Worm (Caenorhabditis elegans) whole organism, young adult: ENCODE data around the gene F19G12.1.

Source experiments
- B0261.1 ChIP-seq: sonication (generic microtip); optimal IDR thresholded peaks from 2 replicates; lab custom pipeline; 2016; ENCODE audit warnings: mild to moderate bottlenecking, missing genetic modification characterization, moderate library complexity, missing compliant biosample characterization
- C06A6.2 ChIP-seq: fragments of 200-800 bp; sonication (Bioruptor generic); conservative IDR thresholded peaks from 2 replicates; pipeline ENCODE4 v1.3.6; 2022; ENCODE audit warnings: missing genetic modification characterization, missing compliant biosample characterization
- F49E8.2 ChIP-seq: sonication (generic microtip); optimal IDR thresholded peaks from 3 replicates; lab custom pipeline; 2017; ENCODE audit warnings: missing genetic modification characterization, mild to moderate bottlenecking, missing compliant biosample characterization, antibody characterized with exemption, moderate library complexity; ENCODE audit not compliant: insufficient read depth
- F57C9.4 ChIP-seq: sonication (generic microtip); optimal IDR thresholded peaks from 2 replicates; lab custom pipeline; 2017; ENCODE audit warnings: mild to moderate bottlenecking, missing genetic modification characterization, missing compliant biosample characterization
- atf-7 ChIP-seq: sonication (generic microtip); optimal IDR thresholded peaks from 2 replicates; lab custom pipeline; 2017; ENCODE audit warnings: mild to moderate bottlenecking, missing genetic modification characterization, missing compliant biosample characterization
- attf-6 ChIP-seq: fragments of 200-800 bp; sonication (Bioruptor generic); IDR thresholded peaks from 2 replicates; pipeline ENCODE4 v1.3.6; 2022; ENCODE audit warnings: missing genetic modification reagents, missing genetic modification characterization, missing compliant biosample characterization
- bed-1 ChIP-seq: fragments of 200-800 bp; sonication (Bioruptor generic); IDR thresholded peaks from 2 replicates; pipeline ENCODE4 v1.3.6; 2022; ENCODE audit warnings: missing genetic modification reagents, missing genetic modification characterization, missing compliant biosample characterization
- bed-2 ChIP-seq: fragments of 200-800 bp; sonication (Bioruptor generic); IDR thresholded peaks from 2 replicates; pipeline ENCODE4 v1.3.6; 2022; ENCODE audit warnings: missing genetic modification reagents, missing genetic modification characterization, missing compliant biosample characterization
- cebp-1 ChIP-seq, 2 experiments: fragments of 200-800 bp in 1 of 2; sonication (Bioruptor generic) in 1 of 2; sonication (generic microtip) in 1 of 2; IDR thresholded peaks in 1 of 2; optimal IDR thresholded peaks in 1 of 2; 2 replicates each; pipeline versions ENCODE4 v1.3.6 to Lab custom; 2017 to 2022; ENCODE audit warnings: missing compliant biosample characterization in 2 of 2, missing genetic modification characterization in 2 of 2, mild to moderate bottlenecking in 1 of 2, missing genetic modification reagents in 1 of 2, moderate library complexity in 1 of 2
- ceh-27 ChIP-seq: fragments of 200-800 bp; sonication (Bioruptor generic); optimal IDR thresholded peaks from 2 replicates; lab custom pipeline; 2018; ENCODE audit warnings: mild to moderate bottlenecking, missing genetic modification characterization, moderate library complexity, missing compliant biosample characterization
- ceh-58 ChIP-seq: fragments of 200-800 bp; sonication (Bioruptor generic); IDR thresholded peaks from 2 replicates; pipeline ENCODE4 v1.3.6; 2022; ENCODE audit warnings: missing genetic modification characterization, missing compliant biosample characterization
- ceh-79 ChIP-seq: sonication (generic microtip); optimal IDR thresholded peaks from 2 replicates; lab custom pipeline; 2017; ENCODE audit warnings: mild to moderate bottlenecking, missing genetic modification characterization, missing compliant biosample characterization
- dox-1 ChIP-seq: fragments of 200-800 bp; sonication (Bioruptor generic); IDR thresholded peaks from 2 replicates; pipeline ENCODE4 v1.3.6; 2022; ENCODE audit warnings: missing genetic modification reagents, missing genetic modification characterization, missing compliant biosample characterization
- dpff-1 ChIP-seq: sonication (generic microtip); optimal IDR thresholded peaks from 2 replicates; lab custom pipeline; 2017; ENCODE audit warnings: mild to moderate bottlenecking, missing genetic modification characterization, missing compliant biosample characterization
- dpl-1 ChIP-seq: fragments of 150-350 bp; optimal IDR thresholded peaks from 2 replicates; lab custom pipeline; 2014; ENCODE audit warnings: missing biosample characterization, missing genetic modification reagents, missing genetic modification characterization
- efl-1 ChIP-seq: fragments of 150-350 bp; optimal IDR thresholded peaks from 2 replicates; lab custom pipeline; 2014; ENCODE audit warnings: missing biosample characterization, missing genetic modification reagents, missing genetic modification characterization
- gei-17 ChIP-seq: fragments of 200-800 bp; sonication (Bioruptor generic); optimal IDR thresholded peaks from 2 replicates; lab custom pipeline; 2018; ENCODE audit warnings: mild to moderate bottlenecking, missing genetic modification characterization, missing compliant biosample characterization
- hlh-26 ChIP-seq: fragments of 200-800 bp; sonication (Bioruptor generic); conservative IDR thresholded peaks from 2 replicates; pipeline ENCODE4 v1.3.6; 2022; ENCODE audit warnings: missing genetic modification reagents, missing genetic modification characterization, missing compliant biosample characterization
- lin-40 ChIP-seq: sonication (generic microtip); optimal IDR thresholded peaks from 2 replicates; lab custom pipeline; 2016; ENCODE audit warnings: missing genetic modification characterization, mild to moderate bottlenecking, missing compliant biosample characterization, missing genotype, missing genetic modification reagents
- lsl-1 ChIP-seq: fragments of 200-800 bp; sonication (Bioruptor generic); optimal IDR thresholded peaks from 2 replicates; lab custom pipeline; 2018; ENCODE audit warnings: mild to moderate bottlenecking, missing genetic modification characterization, moderate library complexity, missing compliant biosample characterization
- madf-8 ChIP-seq: fragments of 200-800 bp; sonication (Bioruptor generic); conservative IDR thresholded peaks from 2 replicates; pipeline ENCODE4 v1.3.6; 2022; ENCODE audit warnings: missing genetic modification reagents, missing genetic modification characterization, missing compliant biosample characterization
- mcd-1 ChIP-seq: fragments of 200-800 bp; sonication (Bioruptor generic); IDR thresholded peaks from 2 replicates; pipeline ENCODE4 v1.3.6; 2022; ENCODE audit warnings: missing genetic modification reagents, missing genetic modification characterization, missing compliant biosample characterization
- mel-28 ChIP-seq: sonication (generic microtip); optimal IDR thresholded peaks from 2 replicates; lab custom pipeline; 2016; ENCODE audit warnings: borderline replicate concordance, mild to moderate bottlenecking, missing genetic modification characterization, missing compliant biosample characterization
- mes-4 ChIP-seq: sonication (generic microtip); optimal IDR thresholded peaks from 2 replicates; lab custom pipeline; 2016; ENCODE audit warnings: missing genotype, missing genetic modification characterization, missing compliant biosample characterization
- rcor-1 ChIP-seq: fragments of 200-800 bp; sonication (Bioruptor generic); IDR thresholded peaks from 2 replicates; pipeline ENCODE4 v1.3.6; 2022; ENCODE audit warnings: missing genetic modification reagents, missing genetic modification characterization, missing compliant biosample characterization
- rec-8 ChIP-seq, 2 experiments: sonication (generic microtip); optimal IDR thresholded peaks; 2 replicates each; lab custom pipeline; 2016; ENCODE audit warnings: mild to moderate bottlenecking in 2 of 2, missing genetic modification characterization in 2 of 2, missing genetic modification reagents in 2 of 2, missing genotype in 2 of 2, missing biosample characterization in 1 of 2, missing compliant biosample characterization in 1 of 2, moderate library complexity in 1 of 2
- sea-2 ChIP-seq: fragments of 200-800 bp; sonication (Bioruptor generic); IDR thresholded peaks from 2 replicates; pipeline ENCODE4 v1.3.6; 2022; ENCODE audit warnings: missing genetic modification characterization, missing compliant biosample characterization
- snpc-1.1 ChIP-seq: sonication (generic microtip); optimal IDR thresholded peaks from 2 replicates; lab custom pipeline; 2017; ENCODE audit warnings: missing genetic modification characterization, mild to moderate bottlenecking, missing compliant biosample characterization, antibody characterized with exemption, moderate library complexity, missing genotype, missing genetic modification reagents; ENCODE audit not compliant: insufficient read depth
- tbx-9 ChIP-seq: sonication (generic microtip); optimal IDR thresholded peaks from 2 replicates; lab custom pipeline; 2016; ENCODE audit warnings: borderline replicate concordance, missing genetic modification characterization, inconsistent platforms, missing compliant biosample characterization
- xnd-1 ChIP-seq: sonication (generic microtip); optimal IDR thresholded peaks from 2 replicates; lab custom pipeline; 2016; ENCODE audit warnings: missing genotype, missing genetic modification reagents, missing genetic modification characterization, missing compliant biosample characterization
- zim-3 ChIP-seq: sonication (generic microtip); optimal IDR thresholded peaks from 2 replicates; lab custom pipeline; 2017; ENCODE audit warnings: mild to moderate bottlenecking, missing genetic modification characterization, moderate library complexity, missing compliant biosample characterization
- ztf-25 ChIP-seq: fragments of 200-800 bp; sonication (Bioruptor generic); IDR thresholded peaks from 2 replicates; pipeline ENCODE4 v1.3.6; 2022; ENCODE audit warnings: missing genetic modification reagents, missing genetic modification characterization, missing compliant biosample characterization
- ztf-6 ChIP-seq: fragments of 200-800 bp; sonication (Bioruptor generic); IDR thresholded peaks from 2 replicates; pipeline ENCODE4 v1.3.6; 2022; ENCODE audit warnings: missing genetic modification reagents, missing genetic modification characterization, missing compliant biosample characterization

The F19G12.1 gene

ce11 chrX:1477932-1478331 is 47.1 kb downstream of the F19G12.1 start (continued):
- TF ChIP-seq lin-40 (tag; lab: Kevin White, UChicago) = peak; percentile 64
- no peak for TF ChIP-seq attf-6 (GFP tag; lab: Robert Waterston, UW)
- TF ChIP-seq gei-17 (GFP tag; lab: Kevin White, UChicago) = no peak
- TF ChIP-seq, all 124 proteins: peak for 15

ce11 chrX:1478569-1478968 is 47.8 kb downstream of the F19G12.1 start:
- TF ChIP-seq ceh-58 (GFP tag; lab: Robert Waterston, UW) (no peak), mel-28 (no peak), mes-4 (tag; lab: Kevin White, UChicago) (no peak), ceh-79 (tag; lab: Kevin White, UChicago) (no peak), F49E8.2 (no peak)
- TF ChIP-seq, all 124 proteins: peak for 0

DNA sequence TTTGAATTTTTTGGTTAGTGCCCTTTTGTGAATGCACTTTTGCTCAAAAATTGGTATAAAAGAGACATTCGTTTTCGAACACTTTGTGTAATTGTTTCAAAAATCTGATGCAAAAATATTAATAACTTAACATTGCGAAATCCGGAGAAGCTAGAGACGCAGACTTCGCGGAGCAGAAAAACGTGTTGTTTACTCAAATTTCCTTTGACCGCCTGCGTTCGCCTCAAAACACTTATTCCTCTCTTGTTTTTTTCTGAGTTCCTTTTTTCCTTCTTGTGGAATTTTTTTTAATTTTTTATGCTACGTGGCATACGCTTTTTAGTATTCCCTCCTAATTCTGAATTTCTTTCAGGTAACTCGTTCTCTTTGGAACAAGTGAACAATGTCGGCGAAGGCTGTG is 48.4 kb downstream of the F19G12.1 start, which contains the start of gene acly-1:
Gene acly-1 (plus strand): TSS at position 353 of the 400 bp plus-strand sequence.
- TF ChIP-seq cebp-1 (GFP tag; IDR thresholded peaks at IDR 0.05; lab: Robert Waterston, UW) (peak; percentile 89), cebp-1 (tag; optimal IDR thresholded peaks at IDR 0.05; lab: Kevin White, UChicago) (peak; percentile 93), mcd-1 (GFP tag; lab: Robert Waterston, UW) (no peak), madf-8 (GFP tag; lab: Robert Waterston, UW) (no peak), hlh-26 (GFP tag; lab: Robert Waterston, UW) (no peak), ztf-25 (GFP tag; lab: Robert Waterston, UW) (no peak), rcor-1 (GFP tag; lab: Robert Waterston, UW) (no peak), dpl-1 (GFP tag; lab: Kevin White, UChicago) (no peak), lsl-1 (GFP tag; lab: Kevin White, UChicago) (no peak)

- TF ChIP-seq atf-7 (tag; lab: Kevin White, UChicago) (no peak), ztf-6 (GFP tag; lab: Robert Waterston, UW) (no peak), mes-4 (tag; lab: Kevin White, UChicago) (no peak), ceh-27 (no peak), snpc-1.1 (tag; lab: Kevin White, UChicago) (no peak), rec-8 (tag; optimal IDR thresholded peaks at IDR 0.05; lab: Kevin White, UChicago) (no peak), tbx-9 (tag; lab: Kevin White, UChicago) (no peak), F57C9.4 (no peak), dox-1 (GFP tag; lab: Robert Waterston, UW) (no peak), C06A6.2 (no peak), zim-3 (tag; lab: Kevin White, UChicago) (no peak), ztf-25 (GFP tag; lab: Robert Waterston, UW) (no peak), bed-2 (GFP tag; lab: Robert Waterston, UW) (no peak), xnd-1 (tag; lab: Kevin White, UChicago) (no peak), dpff-1 (no peak), B0261.1 (tag; lab: Kevin White, UChicago) (no peak), efl-1 (GFP tag; lab: Kevin White, UChicago) (no peak)
Observed at ce11 chrX:1479637-1480036, 48.8 kb downstream of the F19G12.1 start.

- TF ChIP-seq bed-1 (0 out of 2 replicates have a peak, but pooled peaks have one; percentile 61), sea-2 (GFP tag; lab: Robert Waterston, UW) (no peak)
- TF ChIP-seq, all 124 proteins: peak for 1
Observed at ce11 chrX:1480564-1480963, 49.8 kb downstream of the F19G12.1 start.
